Fruit fly (Drosophila melanogaster) Kc167 (cell line): ENCODE data around the gene RpL4.

Experiments used
- Sin3A ChIP-seq: fragments of >200 bp; optimal IDR thresholded peaks from 2 replicates; lab custom pipeline; 2018; ENCODE audit warnings: missing external identifiers
- h ChIP-seq: fragments of >200 bp; optimal IDR thresholded peaks from 3 replicates; lab custom pipeline; 2018; ENCODE audit warnings: missing external identifiers
- psq ChIP-seq: fragments of >200 bp; optimal IDR thresholded peaks from 2 replicates; lab custom pipeline; 2017; ENCODE audit warnings: missing external identifiers
- ttk ChIP-seq: sonication (Bioruptor generic); optimal IDR thresholded peaks from 2 replicates; lab custom pipeline; 2017; ENCODE audit warnings: missing external identifiers

- TF ChIP-seq psq (lab: Kevin White, UChicago) (no peak), h (lab: Kevin White, UChicago) (no peak), Sin3A (lab: Kevin White, UChicago) (no peak), ttk (lab: Kevin White, UChicago) (no peak)
These were observed 1.7 kb upstream of the RpL4 start, which contains the start of gene CG12259 for dm6 chr3R:27920883-27921282.
